Worm (Caenorhabditis elegans) whole organism, L4 larva: Measurements from ENCODE around the gene C06E4.5.

Experiments
- R02D3.7 ChIP-seq: fragments of 150-350 bp; sonication (generic microtip); optimal IDR thresholded peaks from 3 replicates; lab custom pipeline; 2014; ENCODE audit warnings: missing biosample characterization, missing genetic modification characterization
- ceh-44 ChIP-seq: fragments of 200-800 bp; sonication (Bioruptor generic); IDR thresholded peaks from 2 replicates; pipeline ENCODE4 v1.3.6; 2022; ENCODE audit warnings: missing genetic modification reagents, missing genetic modification characterization, missing compliant biosample characterization
- lin-13 ChIP-seq: fragments of 150-350 bp; optimal IDR thresholded peaks from 2 replicates; lab custom pipeline; 2014; ENCODE audit warnings: missing biosample characterization, missing genetic modification reagents, missing genetic modification characterization
- pqm-1 ChIP-seq: sonication (generic microtip); optimal IDR thresholded peaks from 2 replicates; lab custom pipeline; 2017; ENCODE audit warnings: missing biosample characterization, missing genetic modification characterization

DNA sequence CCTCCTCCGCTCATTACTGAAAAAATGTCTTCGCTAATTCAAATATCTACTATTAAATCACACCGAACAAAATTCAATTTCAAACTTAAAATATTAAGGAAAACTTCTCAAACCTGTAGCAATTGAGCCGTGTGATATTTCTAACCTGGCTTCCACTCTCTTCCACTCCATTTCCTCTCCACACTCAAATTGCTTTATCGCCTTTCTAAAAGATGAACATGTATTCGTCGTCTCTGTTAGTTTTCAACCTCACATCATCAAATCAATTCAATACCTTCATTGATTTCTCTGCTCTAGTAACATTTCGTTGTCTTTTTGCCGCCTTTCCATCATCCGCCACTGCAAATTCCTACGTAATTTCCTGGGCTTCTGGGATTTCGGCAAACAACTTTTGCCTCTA, 37.2 kb downstream of the C06E4.5 start, which contains the start of gene F42C5.4:
- TF ChIP-seq pqm-1 (tag; lab: Kevin White, UChicago) (no peak), lin-13 (GFP tag; lab: Kevin White, UChicago) (no peak), R02D3.7 (tag; lab: Kevin White, UChicago) (no peak), ceh-44 (GFP tag; lab: Robert Waterston, UW) (no peak)
